Worm (Caenorhabditis elegans): ENCODE results near the gene Y47G7B.2.

ce11 chrII:2710919-2711318 is 3.1 kb upstream of the Y47G7B.2 start, which contains the start of gene T05A8.2:
- TF ChIP-seq lir-3 (tag; optimal IDR thresholded peaks at IDR 0.05), result no peak
- TF ChIP-seq nhr-11 (tag; optimal IDR thresholded peaks at IDR 0.05), result no peak
- TF ChIP-seq set-16 (GFP tag; IDR thresholded peaks at IDR 0.05), result no peak
- TF ChIP-seq lin-38 (GFP tag; IDR thresholded peaks at IDR 0.05), result no peak
- no peak for TF ChIP-seq ces-1 (GFP tag; optimal IDR thresholded peaks at IDR 0.05)
